Worm (Caenorhabditis elegans): ENCODE results near the gene srh-75.

- no peak for TF ChIP-seq W03F9.2 (tag; optimal IDR thresholded peaks at IDR 0.05)
- no peak for TF ChIP-seq him-1 (tag; optimal IDR thresholded peaks at IDR 0.05)
- TF ChIP-seq dao-5 (tag; optimal IDR thresholded peaks at IDR 0.05): no peak
Observed at ce11 chrV:11074448-11074847, 17.5 kb upstream of the srh-75 start, which contains the start of gene act-3.
